Worm (Caenorhabditis elegans) whole organism, midembryonic: ENCODE data around the gene srt-35.
"Not testable (repeated sequence)": the region's sequence is repeated elsewhere in the genome, so short reads cannot be mapped to it uniquely, and the experiment has no call there.

Experiments
- T22C8.4 ChIP-seq: fragments of 200-800 bp; sonication (Bioruptor generic); IDR thresholded peaks from 2 replicates; pipeline ENCODE4 v1.3.6; 2022; ENCODE audit warnings: missing genetic modification characterization, missing compliant biosample characterization
- cog-1 ChIP-seq: sonication (generic microtip); optimal IDR thresholded peaks from 2 replicates; lab custom pipeline; 2016; ENCODE audit warnings: missing genetic modification characterization, missing compliant biosample characterization
- flt-1 ChIP-seq: fragments of 200-800 bp; sonication (Bioruptor generic); IDR thresholded peaks from 2 replicates; pipeline ENCODE4 v1.3.6; 2022; ENCODE audit warnings: missing genetic modification characterization, missing compliant biosample characterization
- klf-2 ChIP-seq: fragments of 200-800 bp; sonication (Bioruptor generic); conservative IDR thresholded peaks from 2 replicates; pipeline ENCODE4 v1.3.6; 2022; ENCODE audit warnings: missing genetic modification reagents, missing genetic modification characterization, missing compliant biosample characterization
- med-1 ChIP-seq: sonication (generic microtip); optimal IDR thresholded peaks from 2 replicates; lab custom pipeline; 2017; ENCODE audit warnings: missing genetic modification characterization, mild to moderate bottlenecking, missing compliant biosample characterization, antibody characterized with exemption, missing genetic modification reagents; ENCODE audit not compliant: insufficient read depth
- ref-1 ChIP-seq: fragments of 200-800 bp; sonication (Bioruptor generic); conservative IDR thresholded peaks from 2 replicates; pipeline ENCODE4 v1.3.6; 2022; ENCODE audit warnings: missing genetic modification reagents, missing genetic modification characterization, missing compliant biosample characterization
- tab-1 ChIP-seq: fragments of 200-800 bp; sonication (Bioruptor generic); IDR thresholded peaks from 2 replicates; pipeline ENCODE4 v1.3.6; 2022; ENCODE audit warnings: missing genetic modification characterization, missing compliant biosample characterization
- ztf-23 ChIP-seq: fragments of 200-800 bp; sonication (Bioruptor generic); IDR thresholded peaks from 2 replicates; pipeline ENCODE4 v1.3.6; 2022; ENCODE audit warnings: missing genetic modification reagents, missing genetic modification characterization, missing compliant biosample characterization
- ztf-29 ChIP-seq: fragments of 200-800 bp; sonication (Bioruptor generic); IDR thresholded peaks from 2 replicates; pipeline ENCODE4 v1.3.6; 2022; ENCODE audit warnings: missing genetic modification reagents, missing genetic modification characterization, missing compliant biosample characterization

The srt-35 gene

ce11 chrV:4281699-4282098, 17.3 kb upstream of the srt-35 start, which contains the start of gene srt-37:
Gene srt-37, minus strand, starts transcription at chrV:4281799.
- TF ChIP-seq ztf-29 (GFP tag; lab: Robert Waterston, UW); klf-2; ztf-23 (GFP tag; lab: Robert Waterston, UW): not testable (repeated sequence)

ce11 chrV:4278735-4279134, 14.3 kb upstream of the srt-35 start, which contains the start of gene srt-20:
Gene srt-20, minus strand, starts transcription at chrV:4278835.
- TF ChIP-seq flt-1 (GFP tag; lab: Robert Waterston, UW); tab-1 (GFP tag; lab: Robert Waterston, UW); med-1: not testable (repeated sequence)

- TF ChIP-seq ztf-29 (GFP tag; lab: Robert Waterston, UW) (no peak), ztf-23 (GFP tag; lab: Robert Waterston, UW) (no peak), med-1 (no peak), cog-1 (no peak), tab-1 (GFP tag; lab: Robert Waterston, UW) (no peak), flt-1 (GFP tag; lab: Robert Waterston, UW) (no peak), ref-1 (GFP tag; lab: Robert Waterston, UW) (no peak)
Observed at ce11 chrV:4273372-4273771, 9.0 kb upstream of the srt-35 start.

- not testable (repeated sequence) for TF ChIP-seq med-1; T22C8.4 (GFP tag; lab: Robert Waterston, UW); ztf-29 (GFP tag; lab: Robert Waterston, UW)
Observed at ce11 chrV:4271258-4271657, 6.8 kb upstream of the srt-35 start, which contains the start of gene srt-38. Gene srt-38, minus strand, starts transcription at chrV:4271358.

- not testable (repeated sequence) for TF ChIP-seq T22C8.4, flt-1, ref-1 (GFP tag; lab: Robert Waterston, UW)
Observed at ce11 chrV:4268213-4268612, 3.8 kb upstream of the srt-35 start, which contains the start of gene srt-36. Gene srt-36, minus strand, starts transcription at chrV:4268313.

- no peak for TF ChIP-seq ref-1 (GFP tag; lab: Robert Waterston, UW)
- TF ChIP-seq med-1 = no peak
- no peak for TF ChIP-seq ztf-29 (GFP tag; lab: Robert Waterston, UW)
Observed at ce11 chrV:4261385-4261784, 3.0 kb downstream of the srt-35 start.

ce11 chrV:4260090-4260489, 4.3 kb downstream of the srt-35 start, which contains the start of gene srt-3:
Gene srt-3, minus strand, starts transcription at chrV:4260190.
- TF ChIP-seq ztf-23 (GFP tag; lab: Robert Waterston, UW) (no peak), cog-1 (no peak), ref-1 (GFP tag; lab: Robert Waterston, UW) (no peak), flt-1 (GFP tag; lab: Robert Waterston, UW) (no peak), med-1 (no peak)

- TF ChIP-seq klf-2 (no peak), flt-1 (GFP tag; lab: Robert Waterston, UW) (no peak), tab-1 (GFP tag; lab: Robert Waterston, UW) (no peak), ztf-23 (GFP tag; lab: Robert Waterston, UW) (no peak), med-1 (no peak), ref-1 (GFP tag; lab: Robert Waterston, UW) (no peak), ztf-29 (GFP tag; lab: Robert Waterston, UW) (no peak), cog-1 (no peak), T22C8.4 (GFP tag; lab: Robert Waterston, UW) (no peak)
Observed at ce11 chrV:4256474-4256873, 7.9 kb downstream of the srt-35 start, which contains the start of gene srt-14. Gene srt-14, minus strand, starts transcription at chrV:4256574.

ce11 chrV:4250047-4250446, 14.4 kb downstream of the srt-35 start, which contains the start of gene srt-13:
Gene srt-13, minus strand, starts transcription at chrV:4250147.
- no peak for TF ChIP-seq tab-1 (GFP tag; lab: Robert Waterston, UW)
- no peak for TF ChIP-seq T22C8.4 (GFP tag; lab: Robert Waterston, UW)
- no peak for TF ChIP-seq flt-1 (GFP tag; lab: Robert Waterston, UW)
- no peak for TF ChIP-seq klf-2
- no peak for TF ChIP-seq ref-1 (GFP tag; lab: Robert Waterston, UW)
- TF ChIP-seq cog-1 = no peak
- TF ChIP-seq ztf-23 (GFP tag; lab: Robert Waterston, UW) = no peak
- TF ChIP-seq med-1 = no peak
- TF ChIP-seq ztf-29 (GFP tag; lab: Robert Waterston, UW) = no peak

- no peak for TF ChIP-seq ref-1 (GFP tag; lab: Robert Waterston, UW)
Observed at ce11 chrV:4248359-4248758, 16.1 kb downstream of the srt-35 start.

- no peak for TF ChIP-seq ztf-29 (GFP tag; lab: Robert Waterston, UW)
- TF ChIP-seq T22C8.4 (GFP tag; lab: Robert Waterston, UW) = no peak
- TF ChIP-seq flt-1 (GFP tag; lab: Robert Waterston, UW) = no peak
- TF ChIP-seq tab-1 (GFP tag; lab: Robert Waterston, UW) = no peak
- TF ChIP-seq ref-1 (GFP tag; lab: Robert Waterston, UW) = no peak
Observed at ce11 chrV:4242431-4242830, 22.0 kb downstream of the srt-35 start, which contains the start of gene srt-12. Gene srt-12, minus strand, starts transcription at chrV:4242531.
